Fruit fly (Drosophila melanogaster): Measurements from ENCODE around the gene Pak.

Pak gene

dm6 chr3R:6401522-6401844 is 50.8 kb downstream of the Pak start:
- no peak for TF ChIP-seq CG17801 (GFP tag; optimal IDR thresholded peaks at IDR 0.05; ENCODE audit: partially characterized antibody)

dm6 chr3R:6402522-6403171 is 52.0 kb downstream of the Pak start:
- TF ChIP-seq CG17801 (GFP tag; optimal IDR thresholded peaks at IDR 0.05; ENCODE audit: partially characterized antibody): no peak

- no peak for TF ChIP-seq CG17801 (GFP tag; optimal IDR thresholded peaks at IDR 0.05; ENCODE audit: partially characterized antibody)
These were observed 53.0 kb downstream of the Pak start for dm6 chr3R:6403674-6404073.

dm6 chr3R:6404174-6404573 is 53.5 kb downstream of the Pak start:
- peak; percentile 47 for TF ChIP-seq CG17801 (GFP tag; optimal IDR thresholded peaks at IDR 0.05; ENCODE audit: partially characterized antibody)

dm6 chr3R:6405239-6405638 is 54.5 kb downstream of the Pak start:
- TF ChIP-seq CG17801 (GFP tag; optimal IDR thresholded peaks at IDR 0.05; ENCODE audit: partially characterized antibody): no peak

dm6 chr3R:6405674-6406565 is 55.2 kb downstream of the Pak start, which contains the start of gene Dmtn:
Dmtn (minus strand) TSS chr3R:6405895.
- TF ChIP-seq CG17801 (GFP tag; optimal IDR thresholded peaks at IDR 0.05; ENCODE audit: partially characterized antibody): peak; percentile 58

dm6 chr3R:6406566-6407098 is 55.9 kb downstream of the Pak start, which contains the start of gene gpp:
gpp (plus strand) TSS chr3R:6406855.
- peak; percentile 51 for TF ChIP-seq CG17801 (GFP tag; optimal IDR thresholded peaks at IDR 0.05; ENCODE audit: partially characterized antibody)

- TF ChIP-seq CG17801 (GFP tag; optimal IDR thresholded peaks at IDR 0.05; ENCODE audit: partially characterized antibody): no peak
These were observed 56.8 kb downstream of the Pak start for dm6 chr3R:6407544-6407943.

dm6 chr3R:6408467-6408866 is 57.8 kb downstream of the Pak start:
- TF ChIP-seq CG17801 (GFP tag; optimal IDR thresholded peaks at IDR 0.05; ENCODE audit: partially characterized antibody): no peak

- no peak for TF ChIP-seq CG17801 (GFP tag; optimal IDR thresholded peaks at IDR 0.05; ENCODE audit: partially characterized antibody)
These were observed 58.5 kb downstream of the Pak start for dm6 chr3R:6409153-6409571.

- peak; percentile 16 for TF ChIP-seq CG17801 (GFP tag; optimal IDR thresholded peaks at IDR 0.05; ENCODE audit: partially characterized antibody)
These were observed 59.9 kb downstream of the Pak start for dm6 chr3R:6410412-6411225.
